Worm (Caenorhabditis elegans): ENCODE measurements around the gene T21D12.14.

DNA sequence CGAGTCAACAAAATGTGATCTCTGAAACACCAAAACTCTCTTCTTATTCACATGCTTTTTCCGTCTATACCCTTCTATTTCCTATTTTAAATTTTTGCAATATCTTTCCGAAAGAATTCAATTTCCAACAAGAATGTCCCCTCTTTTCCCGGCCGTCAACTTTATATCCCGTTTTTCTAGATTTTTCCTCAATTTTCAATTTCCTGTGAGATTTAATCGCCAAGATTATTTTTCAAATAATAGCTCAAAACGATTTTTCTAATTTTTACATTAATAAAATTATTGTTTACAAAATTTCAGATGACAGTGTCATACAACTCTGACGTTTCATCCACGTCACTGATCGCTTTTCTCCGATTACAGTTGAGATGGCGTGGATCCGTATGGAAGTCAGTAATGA, 4.6 kb downstream of the T21D12.14 start, which contains the start of gene best-19:
- no peak for TF ChIP-seq egl-27 (tag; optimal IDR thresholded peaks at IDR 0.05)
- no peak for TF ChIP-seq unc-62 (GFP tag; optimal IDR thresholded peaks at IDR 0.05)
- no peak for TF ChIP-seq blmp-1 (tag; optimal IDR thresholded peaks at IDR 0.05; ENCODE audit: insufficient read depth)
- no peak for TF ChIP-seq alr-1 (tag; optimal IDR thresholded peaks at IDR 0.05)
- no peak for TF ChIP-seq snpc-4 (tag; optimal IDR thresholded peaks at IDR 0.05)
- TF ChIP-seq unc-39 (tag; optimal IDR thresholded peaks at IDR 0.05): no peak
- no peak for TF ChIP-seq lin-13 (GFP tag; optimal IDR thresholded peaks at IDR 0.05)
- TF ChIP-seq nhr-77 (tag; optimal IDR thresholded peaks at IDR 0.05): no peak
- no peak for TF ChIP-seq ceh-16 (tag; optimal IDR thresholded peaks at IDR 0.05)

Measured in whole organism, L2 larva.